Worm (Caenorhabditis elegans): ENCODE measurements around the gene bath-21.

DNA sequence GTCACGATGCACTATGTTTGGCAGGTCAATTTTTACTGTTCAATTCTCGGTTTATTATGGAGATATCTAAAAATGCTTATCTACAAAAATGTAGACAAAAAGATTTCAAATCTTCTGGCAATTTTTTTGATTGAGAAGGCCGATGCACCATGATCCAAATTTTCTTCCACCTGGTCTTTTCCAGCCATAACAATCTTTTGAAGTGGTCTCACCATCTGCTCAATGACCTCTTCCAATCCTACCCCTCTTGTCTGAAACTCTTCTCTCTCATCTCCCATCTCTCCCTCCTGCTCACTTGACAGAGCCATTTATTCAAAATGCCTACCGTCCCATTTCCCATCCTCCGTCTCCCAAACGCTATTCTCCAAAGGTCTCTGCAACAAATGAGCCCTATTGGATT, 24.9 kb upstream of the bath-21 start, which contains the start of gene fbxb-35:
- no peak for TF ChIP-seq tra-4 (tag; optimal IDR thresholded peaks at IDR 0.05)
- TF ChIP-seq ama-1 (optimal IDR thresholded peaks at IDR 0.05), result no peak
- no peak for TF ChIP-seq F13C5.2 (tag; optimal IDR thresholded peaks at IDR 0.05)
- no peak for TF ChIP-seq ceh-13 (GFP tag; optimal IDR thresholded peaks at IDR 0.05)
- TF ChIP-seq flt-1 (GFP tag; IDR thresholded peaks at IDR 0.05), result no peak
- TF ChIP-seq aly-1 (tag; optimal IDR thresholded peaks at IDR 0.05), result no peak
- no peak for TF ChIP-seq sea-1 (GFP tag; conservative IDR thresholded peaks at IDR 0.05)
- no peak for TF ChIP-seq tbx-11 (GFP tag; IDR thresholded peaks at IDR 0.05)
- no peak for TF ChIP-seq hnd-1 (tag; optimal IDR thresholded peaks at IDR 0.05)
- TF ChIP-seq pes-1 (GFP tag; IDR thresholded peaks at IDR 0.05), result no peak
- TF ChIP-seq ceh-36 (tag; optimal IDR thresholded peaks at IDR 0.05), result no peak
- TF ChIP-seq tbx-37 (GFP tag; conservative IDR thresholded peaks at IDR 0.05), result no peak
- no peak for TF ChIP-seq hmg-4 (GFP tag; optimal IDR thresholded peaks at IDR 0.05)
- no peak for TF ChIP-seq ets-7 (tag; optimal IDR thresholded peaks at IDR 0.05)
